Worm (Caenorhabditis elegans) whole organism, L2 larva: ENCODE results near the gene nhr-116.

Experiments used
- F13H6.1 ChIP-seq: sonication (generic microtip); optimal IDR thresholded peaks from 2 replicates; lab custom pipeline; 2016; ENCODE audit warnings: missing genetic modification characterization, missing compliant biosample characterization
- R02D3.7 ChIP-seq: fragments of 150-350 bp; optimal IDR thresholded peaks from 2 replicates; lab custom pipeline; 2014; ENCODE audit warnings: missing biosample characterization, missing genetic modification characterization
- blmp-1 ChIP-seq: sonication (generic microtip); optimal IDR thresholded peaks from 2 replicates; lab custom pipeline; 2017; ENCODE audit warnings: missing genetic modification characterization, mild to moderate bottlenecking, missing compliant biosample characterization, antibody characterized with exemption, moderate library complexity; ENCODE audit not compliant: insufficient read depth
- egl-27 ChIP-seq: sonication (generic microtip); optimal IDR thresholded peaks from 3 replicates; lab custom pipeline; 2017; ENCODE audit warnings: missing biosample characterization, missing genetic modification reagents, missing genetic modification characterization
- lin-11 ChIP-seq: fragments of 150-350 bp; sonication (generic microtip); optimal IDR thresholded peaks from 2 replicates; lab custom pipeline; 2014; ENCODE audit warnings: missing biosample characterization, missing genetic modification characterization, inconsistent platforms, mixed read lengths
- lin-13 ChIP-seq: fragments of 150-350 bp; optimal IDR thresholded peaks from 2 replicates; lab custom pipeline; 2014; ENCODE audit warnings: missing biosample characterization, missing genetic modification reagents, missing genetic modification characterization
- lsy-2 ChIP-seq, 2 experiments: fragments of 150-350 bp in 1 of 2; sonication (generic microtip) in 1 of 2; optimal IDR thresholded peaks; 2 replicates each; lab custom pipeline; 2014 to 2017; ENCODE audit warnings: missing biosample characterization in 2 of 2, missing genetic modification characterization in 2 of 2
- nhr-21 ChIP-seq: fragments of 150-350 bp; optimal IDR thresholded peaks from 2 replicates; lab custom pipeline; 2014; ENCODE audit warnings: missing biosample characterization, missing genetic modification characterization
- skn-1 ChIP-seq: sonication (generic microtip); optimal IDR thresholded peaks from 2 replicates; lab custom pipeline; 2017; ENCODE audit warnings: missing biosample characterization, missing genetic modification characterization
- snpc-4 ChIP-seq: fragments of 150-350 bp; optimal IDR thresholded peaks from 2 replicates; lab custom pipeline; 2014; ENCODE audit warnings: missing biosample characterization, missing genetic modification characterization
- unc-39 ChIP-seq: fragments of 150-350 bp; optimal IDR thresholded peaks from 2 replicates; lab custom pipeline; 2014; ENCODE audit warnings: missing biosample characterization, missing genetic modification characterization
- unc-62 ChIP-seq: fragments of 150-350 bp; optimal IDR thresholded peaks from 2 replicates; lab custom pipeline; 2014; ENCODE audit warnings: missing biosample characterization, missing genetic modification reagents, missing genetic modification characterization
- ztf-4 ChIP-seq: fragments of 150-350 bp; optimal IDR thresholded peaks from 2 replicates; lab custom pipeline; 2014; ENCODE audit warnings: missing biosample characterization, missing genetic modification characterization

ce11 chrV:16958975-16959374 lies 46.9 kb downstream of the nhr-116 start:
- no peak for TF ChIP-seq R02D3.7 (tag; lab: Kevin White, UChicago)
- TF ChIP-seq lin-13 (GFP tag; lab: Kevin White, UChicago): no peak
- TF ChIP-seq F13H6.1 (tag; lab: Kevin White, UChicago): no peak
- no peak for TF ChIP-seq snpc-4 (tag; lab: Kevin White, UChicago)
- no peak for TF ChIP-seq skn-1 (tag; lab: Kevin White, UChicago)
- TF ChIP-seq ztf-4: no peak
- TF ChIP-seq unc-62 (GFP tag; lab: Kevin White, UChicago): no peak
- TF ChIP-seq blmp-1 (tag; lab: Kevin White, UChicago): no peak
- no peak for TF ChIP-seq lin-11 (tag; lab: Kevin White, UChicago)
- no peak for TF ChIP-seq nhr-21 (tag; lab: Kevin White, UChicago)
- no peak for TF ChIP-seq egl-27 (tag; lab: Kevin White, UChicago)
- TF ChIP-seq unc-39 (tag; lab: Kevin White, UChicago): no peak
- TF ChIP-seq lsy-2 (tag; optimal IDR thresholded peaks at IDR 0.05; lab: Kevin White, UChicago): no peak
